Fruit fly (Drosophila melanogaster) whole organism: ENCODE measurements around the gene Kah.

Experiments used
- CG8478 ChIP-seq: fragments of >200 bp; optimal IDR thresholded peaks from 2 replicates; lab custom pipeline; 2018; ENCODE audit warnings: inconsistent platforms
- Dll ChIP-seq: fragments of >200 bp; optimal IDR thresholded peaks from 2 replicates; lab custom pipeline; 2017
- EcR ChIP-seq, 2 experiments: fragments of >200 bp; optimal IDR thresholded peaks; 2 replicates each; lab custom pipeline; 2017; ENCODE audit warnings: missing biosample characterization in 2 of 2, missing genetic modification characterization in 2 of 2, missing genetic modification reagents in 2 of 2
- pan ChIP-seq: fragments of >200 bp; optimal IDR thresholded peaks from 2 replicates; lab custom pipeline; 2017
- psq ChIP-seq: fragments of >200 bp; optimal IDR thresholded peaks from 2 replicates; lab custom pipeline; 2017
- usp ChIP-seq: fragments of >200 bp; optimal IDR thresholded peaks from 2 replicates; lab custom pipeline; 2017; ENCODE audit warnings: missing biosample characterization, missing genetic modification characterization, mixed read lengths

The Kah gene

dm6 chr3L:589174-589289 is at the start of gene Kah:
Kah (minus strand) TSS chr3L:589274.
- TF ChIP-seq pan (lab: Kevin White, UChicago) (no peak), CG8478 (lab: Kevin White, UChicago) (no peak), psq (lab: Kevin White, UChicago) (no peak), Dll (no peak), EcR (GFP tag; optimal IDR thresholded peaks at IDR 0.05; lab: Kevin White, UChicago) (no peak), usp (GFP tag; lab: Kevin White, UChicago) (no peak)

dm6 chr3L:638031-638414 is 48.9 kb upstream of the Kah start:
- TF ChIP-seq Dll (no peak), pan (lab: Kevin White, UChicago) (no peak), psq (lab: Kevin White, UChicago) (no peak), CG8478 (lab: Kevin White, UChicago) (no peak), EcR (GFP tag; optimal IDR thresholded peaks at IDR 0.05; lab: Kevin White, UChicago) (no peak), usp (GFP tag; lab: Kevin White, UChicago) (no peak)

dm6 chr3L:637329-638030 is 48.4 kb upstream of the Kah start:
- TF ChIP-seq Dll (no peak), pan (lab: Kevin White, UChicago) (no peak), CG8478 (lab: Kevin White, UChicago) (no peak)

dm6 chr3L:636434-636833 is 47.4 kb upstream of the Kah start:
- TF ChIP-seq CG8478 (lab: Kevin White, UChicago): no peak

DNA sequence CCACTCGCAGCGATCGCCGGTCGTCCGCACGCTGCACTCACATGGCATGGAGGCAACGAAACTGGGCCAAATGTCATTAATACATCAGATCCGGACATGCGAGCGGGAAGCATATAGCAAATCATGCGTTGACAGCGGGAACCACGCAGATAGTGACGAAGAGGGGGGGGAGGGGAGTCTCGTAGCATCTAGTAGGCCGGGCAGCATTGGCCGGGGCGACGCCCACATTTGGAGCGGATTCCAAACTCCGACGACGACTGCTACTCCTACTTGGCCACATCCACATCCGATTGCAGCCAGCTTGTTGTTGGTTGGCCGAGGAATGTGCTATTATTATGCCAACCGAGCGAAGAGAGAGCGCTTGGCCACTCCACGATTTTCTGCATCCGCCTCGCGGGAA is 46.5 kb upstream of the Kah start:
- TF ChIP-seq EcR (GFP tag; optimal IDR thresholded peaks at IDR 0.05; lab: Kevin White, UChicago) (no peak), CG8478 (lab: Kevin White, UChicago) (no peak), pan (lab: Kevin White, UChicago) (no peak), psq (lab: Kevin White, UChicago) (no peak), usp (GFP tag; lab: Kevin White, UChicago) (no peak), Dll (no peak)

DNA sequence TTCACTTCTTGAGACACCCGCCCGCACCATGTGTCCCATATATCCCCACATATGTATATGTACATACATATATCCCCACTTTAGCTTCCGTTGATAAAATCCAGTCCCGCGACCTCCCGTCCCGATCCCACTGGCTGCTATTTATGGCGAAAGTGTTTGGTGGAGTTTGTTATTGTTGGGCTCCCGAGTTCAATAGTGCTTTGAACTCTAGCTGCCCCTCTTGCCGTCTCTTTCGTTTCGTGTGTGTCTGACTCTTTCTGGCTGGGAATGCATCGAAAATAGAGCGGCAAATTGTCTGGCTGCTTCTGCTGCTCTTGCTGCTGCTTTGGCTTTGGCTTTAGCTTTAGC is 45.9 kb upstream of the Kah start:
- TF ChIP-seq CG8478 (lab: Kevin White, UChicago): no peak
- TF ChIP-seq pan (lab: Kevin White, UChicago): no peak
- TF ChIP-seq EcR (GFP tag; optimal IDR thresholded peaks at IDR 0.05; lab: Kevin White, UChicago): peak in 1 of 2 experiments; percentile 87
- no peak for TF ChIP-seq Dll
- no peak for TF ChIP-seq usp (GFP tag; lab: Kevin White, UChicago)
- no peak for TF ChIP-seq psq (lab: Kevin White, UChicago)

dm6 chr3L:634319-635015 is 45.4 kb upstream of the Kah start:
- no peak for TF ChIP-seq pan (lab: Kevin White, UChicago)
- TF ChIP-seq Dll: no peak
- TF ChIP-seq EcR (GFP tag; optimal IDR thresholded peaks at IDR 0.05; lab: Kevin White, UChicago): no peak
- no peak for TF ChIP-seq usp (GFP tag; lab: Kevin White, UChicago)
- no peak for TF ChIP-seq CG8478 (lab: Kevin White, UChicago)
- TF ChIP-seq psq (lab: Kevin White, UChicago): no peak

DNA sequence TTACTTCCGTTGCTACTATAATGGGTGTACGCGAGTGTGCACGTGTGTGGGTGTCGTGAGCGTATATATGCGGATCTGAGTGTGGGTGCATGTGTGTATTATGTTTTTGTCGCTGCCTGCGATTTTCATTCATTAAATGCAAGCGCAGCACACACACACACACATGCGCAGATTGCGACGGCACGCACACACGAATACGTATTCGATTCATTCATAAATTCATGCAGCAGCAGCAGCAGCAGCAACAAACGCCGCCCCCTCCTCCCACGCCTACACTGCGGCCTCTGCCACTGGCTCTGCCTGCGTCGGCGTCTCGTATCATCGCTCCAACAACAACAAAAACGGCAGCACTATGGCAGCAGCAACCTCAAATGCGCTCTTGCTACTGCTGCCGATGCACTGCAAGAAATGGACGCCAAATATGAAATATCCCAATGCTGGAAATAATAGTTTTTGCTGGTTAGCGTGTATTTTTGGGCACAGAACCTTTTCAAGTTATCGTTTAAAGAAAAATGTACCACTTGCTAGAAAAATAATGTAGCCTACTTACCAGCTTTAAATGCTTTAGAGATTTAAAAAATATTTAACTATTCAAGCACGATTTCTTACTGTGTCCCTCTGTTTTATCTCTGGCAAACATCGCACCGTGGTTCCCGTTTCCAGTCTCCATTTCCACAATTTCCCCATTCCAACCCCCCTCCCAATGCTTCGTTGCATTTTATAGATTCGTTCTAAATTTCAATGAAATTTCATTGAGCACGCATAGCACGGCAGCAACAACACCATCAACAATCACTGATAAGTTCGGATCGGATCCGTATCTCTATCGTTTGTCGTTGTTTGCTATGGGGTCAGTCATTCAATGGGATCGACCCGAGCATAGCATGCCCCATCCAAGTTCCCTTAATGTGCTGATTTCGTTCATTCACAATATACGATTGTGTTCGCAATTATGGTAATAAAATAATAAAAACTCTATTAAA is 44.5 kb upstream of the Kah start:
- TF ChIP-seq EcR (GFP tag; optimal IDR thresholded peaks at IDR 0.05; lab: Kevin White, UChicago) (no peak), usp (GFP tag; lab: Kevin White, UChicago) (no peak), CG8478 (lab: Kevin White, UChicago) (no peak), Dll (no peak), pan (lab: Kevin White, UChicago) (no peak), psq (lab: Kevin White, UChicago) (no peak)

- no peak for TF ChIP-seq EcR (GFP tag; optimal IDR thresholded peaks at IDR 0.05; lab: Kevin White, UChicago)
- no peak for TF ChIP-seq pan (lab: Kevin White, UChicago)
- TF ChIP-seq psq (lab: Kevin White, UChicago): no peak
- no peak for TF ChIP-seq CG8478 (lab: Kevin White, UChicago)
- no peak for TF ChIP-seq Dll
- TF ChIP-seq usp (GFP tag; lab: Kevin White, UChicago): no peak
Observed at dm6 chr3L:632058-632457, 43.0 kb upstream of the Kah start.

- TF ChIP-seq psq (lab: Kevin White, UChicago): no peak
- no peak for TF ChIP-seq EcR (GFP tag; optimal IDR thresholded peaks at IDR 0.05; lab: Kevin White, UChicago)
- no peak for TF ChIP-seq CG8478 (lab: Kevin White, UChicago)
- TF ChIP-seq usp (GFP tag; lab: Kevin White, UChicago): no peak
- TF ChIP-seq pan (lab: Kevin White, UChicago): no peak
- TF ChIP-seq Dll: peak; percentile 5
Observed at dm6 chr3L:630666-631065, 41.6 kb upstream of the Kah start.

dm6 chr3L:629916-630663 is 41.0 kb upstream of the Kah start:
- no peak for TF ChIP-seq psq (lab: Kevin White, UChicago)
- peak; percentile 3 for TF ChIP-seq Dll
